Fruit fly (Drosophila melanogaster): ENCODE measurements around the gene cad.

Gene cad

DNA sequence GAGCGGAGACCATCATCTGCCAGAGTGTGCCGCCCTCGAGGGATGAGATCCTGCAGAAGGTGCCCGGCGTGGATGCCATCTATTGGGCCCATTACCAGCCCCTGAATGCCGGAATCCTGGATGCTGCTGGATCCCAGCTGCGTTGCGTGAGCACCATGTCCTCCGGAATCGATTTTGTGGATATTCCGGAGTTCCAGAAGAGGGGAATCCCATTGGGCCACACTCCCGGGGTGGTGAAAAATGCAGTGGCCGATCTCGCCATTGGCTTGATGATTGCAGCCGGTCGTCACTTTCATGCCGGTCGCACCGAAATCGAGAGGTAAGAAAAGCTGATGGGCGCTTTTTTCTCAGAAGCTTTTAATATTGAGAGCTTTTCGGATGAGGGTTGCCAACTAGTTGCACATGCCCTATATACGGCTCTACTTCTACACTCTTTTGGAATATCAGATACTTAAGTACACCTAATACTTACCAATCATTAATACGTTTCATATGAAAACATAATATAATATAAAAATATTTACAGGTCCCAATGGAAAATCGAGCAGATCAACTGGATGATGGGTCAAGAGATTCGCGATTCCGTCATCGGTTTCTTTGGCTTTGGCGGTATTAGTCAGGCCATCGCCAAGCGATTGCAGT is 59.3 kb downstream of the cad start (continued):
- TF ChIP-seq row (GFP tag; IDR thresholded peaks at IDR 0.05) = peak; percentile 61
- TF ChIP-seq CG10321 (GFP tag; IDR thresholded peaks at IDR 0.05) = 0 out of 2 replicates have a peak, but pooled peaks have one; percentile 8
- peak; percentile 39 for TF ChIP-seq lab (GFP tag; optimal IDR thresholded peaks at IDR 0.05)
- TF ChIP-seq fd3F (GFP tag; optimal IDR thresholded peaks at IDR 0.05) = peak; percentile 4
- TF ChIP-seq crp (GFP tag; optimal IDR thresholded peaks at IDR 0.05) = peak in 1 of 2 experiments; percentile 77
- no peak for TF ChIP-seq CG7745 (tag; optimal IDR thresholded peaks at IDR 0.05)
- peak; percentile 12 for TF ChIP-seq BEAF-32 (GFP tag; optimal IDR thresholded peaks at IDR 0.05)
- TF ChIP-seq CG2120 (GFP tag; optimal IDR thresholded peaks at IDR 0.05) = peak; percentile 9
- TF ChIP-seq HLH4C (GFP tag; IDR thresholded peaks at IDR 0.05; ENCODE audit: partially characterized antibody) = no peak
- TF ChIP-seq NK7.1 (GFP tag; optimal IDR thresholded peaks at IDR 0.05) = no peak
- no peak for TF ChIP-seq jumu (GFP tag; optimal IDR thresholded peaks at IDR 0.05)
- TF ChIP-seq CG3726 (GFP tag; IDR thresholded peaks at IDR 0.05) = no peak
- TF ChIP-seq Dll (GFP tag; IDR thresholded peaks at IDR 0.05; ENCODE audit: partially characterized antibody) = no peak
- 0 out of 3 replicates have a peak, but pooled peaks have one; percentile 42 for TF ChIP-seq so (GFP tag; IDR thresholded peaks at IDR 0.05)
- peak; percentile 33 for TF ChIP-seq Fer1 (GFP tag; optimal IDR thresholded peaks at IDR 0.05)
- TF ChIP-seq grau (tag; optimal IDR thresholded peaks at IDR 0.05) = peak; percentile 4
- TF ChIP-seq Ptx1 (GFP tag; IDR thresholded peaks at IDR 0.05) = 0 out of 2 replicates have a peak, but pooled peaks have one; percentile 16
- no peak for TF ChIP-seq CG15696 (tag; optimal IDR thresholded peaks at IDR 0.05)
- peak; percentile 14 for TF ChIP-seq Nf-YC (tag; optimal IDR thresholded peaks at IDR 0.05)
- TF ChIP-seq dysf (GFP tag; IDR thresholded peaks at IDR 0.05) = peak; percentile 13; the same call in 1 of the 3 replicates
- TF ChIP-seq Dbx (GFP tag; IDR thresholded peaks at IDR 0.05) = no peak
- TF ChIP-seq NfI (GFP tag; optimal IDR thresholded peaks at IDR 0.05) = peak; percentile 17
- TF ChIP-seq CG10543 (GFP tag; optimal IDR thresholded peaks at IDR 0.05) = peak; percentile 14
- TF ChIP-seq cwo (GFP tag; optimal IDR thresholded peaks at IDR 0.05) = no peak
- peak; percentile 18 for TF ChIP-seq CG13894 (tag; optimal IDR thresholded peaks at IDR 0.05)
- peak; percentile 48 for TF ChIP-seq CG2678 (tag; optimal IDR thresholded peaks at IDR 0.05)
- TF ChIP-seq CG1832 (GFP tag; optimal IDR thresholded peaks at IDR 0.05) = no peak
- peak; percentile 26 for TF ChIP-seq CG9817 (tag; optimal IDR thresholded peaks at IDR 0.05)

DNA sequence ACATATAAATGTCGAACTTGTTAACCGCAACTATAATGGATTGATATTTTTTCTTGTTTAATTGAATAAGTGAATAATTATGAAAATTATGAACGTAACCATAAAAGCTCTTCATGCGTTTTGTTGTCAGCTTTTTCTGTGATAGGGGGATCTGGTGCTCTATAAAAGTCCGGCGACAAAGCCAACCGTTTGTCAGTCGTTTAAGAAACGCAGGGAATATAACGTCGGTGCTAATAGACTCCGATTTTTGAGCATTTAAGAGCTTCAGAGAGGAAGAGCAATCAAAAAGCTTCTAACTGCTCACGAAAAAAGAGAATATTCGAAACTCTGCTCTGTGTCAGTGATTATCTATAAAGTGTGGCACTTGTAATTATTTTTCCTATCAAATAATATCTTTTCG is 60.5 kb downstream of the cad start, which contains the start of gene CG31674:
Gene CG31674 (plus strand): TSS at position 203 of the 400 bp plus-strand sequence.
- TF ChIP-seq mirr (GFP tag; optimal IDR thresholded peaks at IDR 0.05) (no peak), CG4617 (GFP tag; optimal IDR thresholded peaks at IDR 0.05; ENCODE audit: borderline replicate concordance) (no peak), zen2 (GFP tag; IDR thresholded peaks at IDR 0.05; ENCODE audit: partially characterized antibody) (peak; percentile 30; the same call in 1 of the 3 replicates), CG18599 (GFP tag; optimal IDR thresholded peaks at IDR 0.05) (no peak), CG2129 (GFP tag; IDR thresholded peaks at IDR 0.05; ENCODE audit: partially characterized antibody) (no peak), ac (GFP tag; optimal IDR thresholded peaks at IDR 0.05) (no peak), tgo (GFP tag; IDR thresholded peaks at IDR 0.05) (no peak), grau (tag; optimal IDR thresholded peaks at IDR 0.05) (no peak), CG2889 (GFP tag; IDR thresholded peaks at IDR 0.05) (no peak), kni (GFP tag; optimal IDR thresholded peaks at IDR 0.05) (no peak), wor (GFP tag; IDR thresholded peaks at IDR 0.05) (no peak), CG5245 (GFP tag; optimal IDR thresholded peaks at IDR 0.05) (no peak), CG31224 (GFP tag; IDR thresholded peaks at IDR 0.05) (no peak), CG3847 (GFP tag; IDR thresholded peaks at IDR 0.05) (no peak), zfh2 (GFP tag; optimal IDR thresholded peaks at IDR 0.05) (no peak), CG17385 (GFP tag; optimal IDR thresholded peaks at IDR 0.05) (peak; percentile 39), CG34376 (GFP tag; optimal IDR thresholded peaks at IDR 0.05) (peak; percentile 61), CG7372 (GFP tag; IDR thresholded peaks at IDR 0.05) (no peak), CG17912 (GFP tag; optimal IDR thresholded peaks at IDR 0.05) (no peak), crol (GFP tag; IDR thresholded peaks at IDR 0.05) (no peak), YL-1 (GFP tag; optimal IDR thresholded peaks at IDR 0.05) (no peak), luna (GFP tag; optimal IDR thresholded peaks at IDR 0.05) (no peak), gro (GFP tag; optimal IDR thresholded peaks at IDR 0.05) (peak; percentile 47)

Data from whole organism, embryonic.